Fruit fly (Drosophila melanogaster) whole organism, embryonic: ENCODE data around the gene CG33941.

Experiments
- Ada2b ChIP-seq: fragments of 200-800 bp; sonication (Bioruptor generic); IDR thresholded peaks from 2 replicates; pipeline ENCODE4 v1.3.6; 2022; ENCODE audit warnings: missing biosample characterization, missing genetic modification characterization
- Atf6 ChIP-seq: fragments of 200-800 bp; sonication (Bioruptor generic); IDR thresholded peaks from 2 replicates; pipeline ENCODE4 v1.3.6; 2022; ENCODE audit warnings: missing biosample characterization, missing genetic modification characterization
- CG11723 ChIP-seq: fragments of 200-800 bp; sonication (Bioruptor generic); optimal IDR thresholded peaks from 2 replicates; lab custom pipeline; 2017; ENCODE audit warnings: missing biosample characterization, mild to moderate bottlenecking, missing genetic modification characterization
- CG13424 ChIP-seq: fragments of 200-800 bp; sonication (Bioruptor generic); optimal IDR thresholded peaks from 2 replicates; lab custom pipeline; 2019; ENCODE audit warnings: missing biosample characterization, mild to moderate bottlenecking, missing genetic modification characterization, moderate library complexity
- CG13894 ChIP-seq: fragments of 200-800 bp; sonication (Bioruptor generic); optimal IDR thresholded peaks from 3 replicates; lab custom pipeline; 2018; ENCODE audit warnings: missing biosample characterization, mild to moderate bottlenecking, missing genetic modification characterization, moderate library complexity
- CG15011 ChIP-seq: fragments of 200-800 bp; sonication (Bioruptor generic); optimal IDR thresholded peaks from 3 replicates; lab custom pipeline; 2018; ENCODE audit warnings: missing biosample characterization, mild to moderate bottlenecking, missing genetic modification characterization
- CG1603 ChIP-seq: fragments of 200-800 bp; sonication (Bioruptor generic); optimal IDR thresholded peaks from 2 replicates; lab custom pipeline; 2019; ENCODE audit warnings: missing biosample characterization, mild to moderate bottlenecking, missing genetic modification characterization, moderate library complexity
- CG17328 ChIP-seq: fragments of 200-800 bp; sonication (Bioruptor generic); IDR thresholded peaks from 2 replicates; pipeline ENCODE4 v1.3.6; 2022; ENCODE audit warnings: missing biosample characterization, missing genetic modification characterization
- CG2199 ChIP-seq: fragments of 200-800 bp; sonication (Bioruptor generic); IDR thresholded peaks from 3 replicates; pipeline ENCODE4 v1.3.6; 2022; ENCODE audit warnings: missing biosample characterization, missing genetic modification characterization
- CG2875 ChIP-seq: fragments of 200-800 bp; sonication (Bioruptor generic); optimal IDR thresholded peaks from 2 replicates; lab custom pipeline; 2017; ENCODE audit warnings: missing biosample characterization, mild to moderate bottlenecking, missing genetic modification characterization, missing genetic modification reagents
- CG30020 ChIP-seq: fragments of 200-800 bp; optimal IDR thresholded peaks from 2 replicates; lab custom pipeline; 2019; ENCODE audit warnings: missing biosample characterization, mild to moderate bottlenecking, missing genetic modification characterization, moderate library complexity
- CG33213 ChIP-seq: fragments of 200-800 bp; sonication (Bioruptor generic); optimal IDR thresholded peaks from 3 replicates; lab custom pipeline; 2016; ENCODE audit warnings: missing biosample characterization, missing genetic modification characterization
- CG4328 ChIP-seq: fragments of 200-800 bp; sonication (Bioruptor generic); optimal IDR thresholded peaks from 3 replicates; lab custom pipeline; 2017; ENCODE audit warnings: missing biosample characterization, missing genetic modification reagents, missing genetic modification characterization
- CG7357 ChIP-seq: fragments of 200-800 bp; sonication (Bioruptor generic); IDR thresholded peaks from 3 replicates; pipeline ENCODE4 v1.3.6; 2022; ENCODE audit warnings: missing biosample characterization, missing genetic modification characterization
- CG7745 ChIP-seq: fragments of 200-800 bp; sonication (Bioruptor generic); optimal IDR thresholded peaks from 2 replicates; lab custom pipeline; 2018; ENCODE audit warnings: missing biosample characterization, mild to moderate bottlenecking, missing genetic modification characterization, moderate library complexity
- CG8290 ChIP-seq, 3 experiments: fragments of 200-800 bp; sonication (Bioruptor generic); optimal IDR thresholded peaks; 2 replicates each; lab custom pipeline; 2016 to 2019; ENCODE audit warnings: missing biosample characterization in 3 of 3, missing genetic modification characterization in 3 of 3, mild to moderate bottlenecking in 2 of 3, moderate library complexity in 1 of 3
- Camta ChIP-seq: fragments of 200-800 bp; sonication (Bioruptor generic); optimal IDR thresholded peaks from 2 replicates; lab custom pipeline; 2016; ENCODE audit warnings: missing biosample characterization, missing genetic modification characterization
- D19A ChIP-seq: fragments of 200-800 bp; optimal IDR thresholded peaks from 3 replicates; lab custom pipeline; 2019; ENCODE audit warnings: missing biosample characterization, mild to moderate bottlenecking, missing genetic modification characterization, moderate library complexity
- Dip3 ChIP-seq: fragments of 200-800 bp; sonication (Bioruptor generic); optimal IDR thresholded peaks from 3 replicates; lab custom pipeline; 2016; ENCODE audit warnings: missing biosample characterization, missing genetic modification characterization
- Elba2 ChIP-seq: fragments of 200-800 bp; sonication (Bioruptor generic); optimal IDR thresholded peaks from 3 replicates; lab custom pipeline; 2016; ENCODE audit warnings: missing biosample characterization, missing genetic modification characterization
- Fer1 ChIP-seq: fragments of 200-800 bp; sonication (Bioruptor generic); optimal IDR thresholded peaks from 2 replicates; lab custom pipeline; 2017; ENCODE audit warnings: missing biosample characterization, mild to moderate bottlenecking, missing genetic modification characterization
- Hmx ChIP-seq: fragments of 200-800 bp; sonication (Bioruptor generic); optimal IDR thresholded peaks from 2 replicates; lab custom pipeline; 2016; ENCODE audit warnings: missing biosample characterization, missing genetic modification characterization
- MBD-R2 ChIP-seq: fragments of 200-800 bp; sonication (Bioruptor generic); IDR thresholded peaks from 2 replicates; pipeline ENCODE4 v1.3.6; 2022; ENCODE audit warnings: missing biosample characterization, missing genetic modification characterization
- MESR4 ChIP-seq: fragments of 200-800 bp; sonication (Bioruptor generic); optimal IDR thresholded peaks from 2 replicates; lab custom pipeline; 2018; ENCODE audit warnings: missing biosample characterization, mild to moderate bottlenecking, missing genetic modification characterization, moderate library complexity
- Myb ChIP-seq: fragments of 200-800 bp; sonication (Bioruptor generic); optimal IDR thresholded peaks from 2 replicates; lab custom pipeline; 2016; ENCODE audit warnings: missing biosample characterization, missing genetic modification characterization
- Pdp1 ChIP-seq, 2 experiments: fragments of 200-800 bp; sonication (Bioruptor generic); optimal IDR thresholded peaks; 3 replicates each; lab custom pipeline; 2016; ENCODE audit warnings: missing biosample characterization in 2 of 2, missing genetic modification characterization in 2 of 2, mild to moderate bottlenecking in 1 of 2, moderate library complexity in 1 of 2
- Sin3A ChIP-seq: fragments of >200 bp; optimal IDR thresholded peaks from 2 replicates; lab custom pipeline; 2018
- Xrp1 ChIP-seq: fragments of 200-800 bp; sonication (Bioruptor generic); IDR thresholded peaks from 2 replicates; pipeline ENCODE4 v1.3.6; 2022; ENCODE audit warnings: missing biosample characterization, missing genetic modification characterization
- bcd ChIP-seq: fragments of 200-800 bp; sonication (Bioruptor generic); optimal IDR thresholded peaks from 2 replicates; lab custom pipeline; 2017; ENCODE audit warnings: missing biosample characterization, mild to moderate bottlenecking, missing genetic modification characterization
- btn ChIP-seq: fragments of 200-800 bp; sonication (Bioruptor generic); optimal IDR thresholded peaks from 2 replicates; lab custom pipeline; 2016; ENCODE audit warnings: missing biosample characterization, missing genetic modification characterization
- chinmo ChIP-seq: fragments of 200-800 bp; sonication (Bioruptor generic); IDR thresholded peaks from 4 replicates; pipeline ENCODE4 v1.3.6; 2022; ENCODE audit warnings: missing biosample characterization, missing genetic modification characterization; ENCODE audit not compliant: partially characterized antibody
- corto ChIP-seq: fragments of 200-800 bp; sonication (Bioruptor generic); optimal IDR thresholded peaks from 2 replicates; lab custom pipeline; 2016; ENCODE audit warnings: missing biosample characterization, mild to moderate bottlenecking, missing genetic modification characterization, moderate library complexity
- dmrt11E ChIP-seq: fragments of 200-800 bp; sonication (Bioruptor generic); optimal IDR thresholded peaks from 3 replicates; lab custom pipeline; 2018; ENCODE audit warnings: missing biosample characterization, mild to moderate bottlenecking, missing genetic modification characterization, moderate library complexity
- eve ChIP-seq, 2 experiments: fragments of >200 bp; optimal IDR thresholded peaks; 2 replicates each; lab custom pipeline; 2017; ENCODE audit warnings: missing biosample characterization in 2 of 2, missing genetic modification characterization in 2 of 2
- exex ChIP-seq: fragments of 200-800 bp; sonication (Bioruptor generic); optimal IDR thresholded peaks from 4 replicates; lab custom pipeline; 2018; ENCODE audit warnings: missing biosample characterization, mild to moderate bottlenecking, missing genetic modification characterization, moderate library complexity
- gfzf ChIP-seq: fragments of 200-800 bp; sonication (Bioruptor generic); optimal IDR thresholded peaks from 2 replicates; lab custom pipeline; 2016; ENCODE audit warnings: missing biosample characterization, mild to moderate bottlenecking, missing genetic modification characterization, moderate library complexity
- grau ChIP-seq: fragments of 200-800 bp; optimal IDR thresholded peaks from 3 replicates; lab custom pipeline; 2019; ENCODE audit warnings: missing biosample characterization, mild to moderate bottlenecking, missing genetic modification characterization, moderate library complexity
- hb ChIP-seq: fragments of 200-800 bp; sonication (Bioruptor generic); IDR thresholded peaks from 3 replicates; pipeline ENCODE4 v1.3.6; 2022; ENCODE audit warnings: missing biosample characterization, missing genetic modification characterization; ENCODE audit not compliant: partially characterized antibody
- inv ChIP-seq: fragments of 200-800 bp; sonication (Bioruptor generic); IDR thresholded peaks from 2 replicates; pipeline ENCODE4 v1.3.6; 2022; ENCODE audit warnings: missing biosample characterization, missing genetic modification characterization; ENCODE audit not compliant: partially characterized antibody
- ken ChIP-seq: fragments of 200-800 bp; sonication (Bioruptor generic); IDR thresholded peaks from 3 replicates; pipeline ENCODE4 v1.3.6; 2022; ENCODE audit warnings: missing biosample characterization, missing genetic modification characterization
- mirr ChIP-seq: fragments of 200-800 bp; sonication (Bioruptor generic); optimal IDR thresholded peaks from 3 replicates; lab custom pipeline; 2018; ENCODE audit warnings: missing biosample characterization, mild to moderate bottlenecking, missing genetic modification characterization
- nom ChIP-seq: fragments of 200-800 bp; sonication (Bioruptor generic); optimal IDR thresholded peaks from 2 replicates; lab custom pipeline; 2017; ENCODE audit warnings: missing biosample characterization, missing genetic modification characterization, mild to moderate bottlenecking, moderate library complexity, missing genetic modification reagents
- onecut ChIP-seq: fragments of 200-800 bp; sonication (Bioruptor generic); IDR thresholded peaks from 2 replicates; pipeline ENCODE4 v1.3.6; 2022; ENCODE audit warnings: missing biosample characterization, missing genetic modification characterization
- peb ChIP-seq: fragments of 200-800 bp; sonication (Bioruptor generic); IDR thresholded peaks from 2 replicates; pipeline ENCODE4 v1.3.6; 2022; ENCODE audit warnings: missing biosample characterization, missing genetic modification characterization
- pros ChIP-seq: fragments of 200-800 bp; sonication (Bioruptor generic); optimal IDR thresholded peaks from 3 replicates; lab custom pipeline; 2019; ENCODE audit warnings: missing biosample characterization, mild to moderate bottlenecking, missing genetic modification characterization, moderate library complexity
- sens ChIP-seq: fragments of 200-800 bp; sonication (Bioruptor generic); peaks from one replicate; lab custom pipeline; 2016; ENCODE audit warnings: missing biosample characterization, missing genetic modification characterization
- sens-2 ChIP-seq: fragments of 200-800 bp; sonication (Bioruptor generic); IDR thresholded peaks from 2 replicates; pipeline ENCODE4 v1.3.6; 2022; ENCODE audit warnings: missing biosample characterization, missing genetic modification characterization
- slou ChIP-seq: fragments of 200-800 bp; sonication (Bioruptor generic); optimal IDR thresholded peaks from 3 replicates; lab custom pipeline; 2016; ENCODE audit warnings: missing biosample characterization, missing genetic modification characterization
- sr ChIP-seq: fragments of 200-800 bp; sonication (Bioruptor generic); IDR thresholded peaks from 3 replicates; pipeline ENCODE4 v1.3.6; 2022; ENCODE audit warnings: missing biosample characterization, missing genetic modification characterization

The CG33941 gene

dm6 chr4:468031-468430, 734 bp downstream of the CG33941 start:
- peak in 1 of 2 experiments; percentile 57 for TF ChIP-seq eve (GFP tag; optimal IDR thresholded peaks at IDR 0.05; lab: Kevin White, UChicago)
- peak; percentile 36 for TF ChIP-seq CG11723
- TF ChIP-seq MESR4, result peak; percentile 2
- TF ChIP-seq Myb (GFP tag; lab: Kevin White, UChicago), result peak; percentile 4
- TF ChIP-seq D19A (tag; lab: Kevin White, UChicago), result peak; percentile 53
- peak; percentile 76 for TF ChIP-seq CG13894 (tag; lab: Kevin White, UChicago)
- peak; percentile 91 for TF ChIP-seq CG2199 (GFP tag; lab: Robert Waterston, UW)
- no peak for TF ChIP-seq slou
- TF ChIP-seq Dip3 (GFP tag; lab: Kevin White, UChicago), result no peak
- TF ChIP-seq onecut (GFP tag; lab: Robert Waterston, UW), result peak; percentile 78
- peak; percentile 28 for TF ChIP-seq CG8290 (GFP tag; optimal IDR thresholded peaks at IDR 0.05; lab: Kevin White, UChicago)
- no peak for TF ChIP-seq CG8290 (tag; optimal IDR thresholded peaks at IDR 0.05; lab: Kevin White, UChicago)
- peak; percentile 23 for TF ChIP-seq CG1603 (tag; lab: Kevin White, UChicago)
- TF ChIP-seq mirr, result no peak
- TF ChIP-seq pros (GFP tag; lab: Kevin White, UChicago), result peak; percentile 82

- TF ChIP-seq Pdp1 (GFP tag; optimal IDR thresholded peaks at IDR 0.05; lab: Kevin White, UChicago), result peak in 1 of 2 experiments; percentile 72
- TF ChIP-seq sr, result no peak
- TF ChIP-seq sens (GFP tag; lab: Kevin White, UChicago), result peak; percentile 63
- no peak for TF ChIP-seq inv
- no peak for TF ChIP-seq MBD-R2
- TF ChIP-seq chinmo (GFP tag; lab: Robert Waterston, UW), result no peak
- no peak for TF ChIP-seq grau
- TF ChIP-seq Atf6 (GFP tag; lab: Robert Waterston, UW), result no peak
- TF ChIP-seq Xrp1 (GFP tag; lab: Robert Waterston, UW), result 0 out of 2 replicates have a peak, but pooled peaks have one; percentile 7
- TF ChIP-seq onecut (GFP tag; lab: Robert Waterston, UW), result no peak
- TF ChIP-seq dmrt11E (tag; lab: Kevin White, UChicago), result no peak
- TF ChIP-seq bcd (GFP tag; lab: Kevin White, UChicago), result no peak
- TF ChIP-seq CG33213 (GFP tag; lab: Kevin White, UChicago), result no peak
- TF ChIP-seq CG30020 (tag; lab: Kevin White, UChicago), result peak; percentile 76
- TF ChIP-seq CG2875 (GFP tag; lab: Kevin White, UChicago), result no peak
- peak; percentile 20 for TF ChIP-seq MESR4
- no peak for TF ChIP-seq Sin3A (lab: Kevin White, UChicago)
- no peak for TF ChIP-seq corto
- 0 out of 3 replicates have a peak, but pooled peaks have one; percentile 75 for TF ChIP-seq CG2199 (GFP tag; lab: Robert Waterston, UW)
- TF ChIP-seq CG13424 (tag; lab: Kevin White, UChicago), result no peak
- no peak for TF ChIP-seq CG11723
- peak; percentile 4 for TF ChIP-seq Hmx (GFP tag; lab: Kevin White, UChicago)
- peak; percentile 49 for TF ChIP-seq Elba2 (GFP tag; lab: Kevin White, UChicago)
- TF ChIP-seq CG15011 (GFP tag; lab: Kevin White, UChicago), result no peak
- TF ChIP-seq, all 482 proteins: peak for 8
These were observed 1.4 kb downstream of the CG33941 start for dm6 chr4:468634-469238.

dm6 chr4:481739-482138, 14.4 kb downstream of the CG33941 start:
- TF ChIP-seq hb (GFP tag; lab: Robert Waterston, UW), result 0 out of 3 replicates have a peak, but pooled peaks have one; percentile 31
- no peak for TF ChIP-seq CG7745 (tag; lab: Kevin White, UChicago)
- TF ChIP-seq peb (GFP tag; lab: Robert Waterston, UW), result no peak
- no peak for TF ChIP-seq Camta (GFP tag; lab: Kevin White, UChicago)
- no peak for TF ChIP-seq exex (tag; lab: Kevin White, UChicago)
- TF ChIP-seq sens-2 (GFP tag; lab: Robert Waterston, UW), result no peak
- no peak for TF ChIP-seq CG4328 (GFP tag; lab: Kevin White, UChicago)
- TF ChIP-seq Ada2b, result no peak
- TF ChIP-seq CG17328 (GFP tag; lab: Robert Waterston, UW), result no peak
- no peak for TF ChIP-seq ken (GFP tag; lab: Robert Waterston, UW)
- peak; percentile 33 for TF ChIP-seq gfzf (GFP tag; lab: Kevin White, UChicago)
- no peak for TF ChIP-seq btn (GFP tag; lab: Kevin White, UChicago)
- TF ChIP-seq nom (GFP tag; lab: Kevin White, UChicago), result no peak
- TF ChIP-seq CG2199 (GFP tag; lab: Robert Waterston, UW), result no peak
- no peak for TF ChIP-seq Fer1 (GFP tag; lab: Kevin White, UChicago)
- no peak for TF ChIP-seq CG7357 (GFP tag; lab: Robert Waterston, UW)
